Fruit fly (Drosophila melanogaster) whole organism, embryonic: ENCODE measurements around the gene Wee1.

Experiments
- Atf3 ChIP-seq: fragments of 200-800 bp; sonication (Bioruptor generic); optimal IDR thresholded peaks from 3 replicates; lab custom pipeline; 2016; ENCODE audit warnings: missing biosample characterization, missing genetic modification characterization
- C15 ChIP-seq: fragments of 200-800 bp; sonication (Bioruptor generic); IDR thresholded peaks from 3 replicates; pipeline ENCODE4 v1.3.6; 2022; ENCODE audit warnings: missing biosample characterization, missing genetic modification characterization
- CG10209 ChIP-seq: fragments of 200-800 bp; sonication (Bioruptor generic); optimal IDR thresholded peaks from 3 replicates; lab custom pipeline; 2017; ENCODE audit warnings: missing biosample characterization, mild to moderate bottlenecking, missing genetic modification characterization, missing genetic modification reagents
- CG10543 ChIP-seq: fragments of 200-800 bp; sonication (Bioruptor generic); optimal IDR thresholded peaks from 3 replicates; lab custom pipeline; 2017; ENCODE audit warnings: missing biosample characterization, mild to moderate bottlenecking, missing genetic modification characterization, moderate library complexity
- CG11695 ChIP-seq: fragments of 200-800 bp; sonication (Bioruptor generic); IDR thresholded peaks from 3 replicates; pipeline ENCODE4 v1.3.6; 2022; ENCODE audit warnings: missing biosample characterization, missing genetic modification characterization
- CG12104 ChIP-seq: fragments of 200-800 bp; sonication (Bioruptor generic); optimal IDR thresholded peaks from 3 replicates; lab custom pipeline; 2016; ENCODE audit warnings: missing biosample characterization, missing genetic modification characterization
- CG12236 ChIP-seq: fragments of 200-800 bp; sonication (Bioruptor generic); optimal IDR thresholded peaks from 2 replicates; lab custom pipeline; 2016; ENCODE audit warnings: missing biosample characterization, missing genetic modification characterization
- CG12391 ChIP-seq: fragments of 200-800 bp; sonication (Bioruptor generic); optimal IDR thresholded peaks from 3 replicates; lab custom pipeline; 2018; ENCODE audit warnings: missing biosample characterization, mild to moderate bottlenecking, missing genetic modification characterization, moderate library complexity
- CG13287 ChIP-seq: fragments of 200-800 bp; sonication (Bioruptor generic); IDR thresholded peaks from 2 replicates; pipeline ENCODE4 v1.3.6; 2022; ENCODE audit warnings: missing biosample characterization, missing genetic modification characterization; ENCODE audit not compliant: partially characterized antibody
- CG13775 ChIP-seq: fragments of 200-800 bp; sonication (Bioruptor generic); optimal IDR thresholded peaks from 3 replicates; lab custom pipeline; 2017; ENCODE audit warnings: missing biosample characterization, mild to moderate bottlenecking, missing genetic modification characterization
- CG14710 ChIP-seq: fragments of 200-800 bp; sonication (Bioruptor generic); optimal IDR thresholded peaks from 3 replicates; lab custom pipeline; 2019; ENCODE audit warnings: missing biosample characterization, mild to moderate bottlenecking, missing genetic modification characterization, moderate library complexity
- CG15514 ChIP-seq: fragments of 200-800 bp; sonication (Bioruptor generic); optimal IDR thresholded peaks from 3 replicates; lab custom pipeline; 2017; ENCODE audit warnings: missing biosample characterization, missing genetic modification characterization, mild to moderate bottlenecking, moderate library complexity, missing genetic modification reagents
- CG1603 ChIP-seq: fragments of 200-800 bp; sonication (Bioruptor generic); optimal IDR thresholded peaks from 2 replicates; lab custom pipeline; 2019; ENCODE audit warnings: missing biosample characterization, mild to moderate bottlenecking, missing genetic modification characterization, moderate library complexity
- CG16815 ChIP-seq: fragments of 200-800 bp; sonication (Bioruptor generic); optimal IDR thresholded peaks from 3 replicates; lab custom pipeline; 2017; ENCODE audit warnings: missing biosample characterization, mild to moderate bottlenecking, missing genetic modification characterization
- CG17361 ChIP-seq: fragments of 200-800 bp; sonication (Bioruptor generic); IDR thresholded peaks from 3 replicates; pipeline ENCODE4 v1.3.6; 2022; ENCODE audit warnings: missing biosample characterization, missing genetic modification characterization
- CG18619 ChIP-seq: fragments of 200-800 bp; sonication (Bioruptor generic); optimal IDR thresholded peaks from 3 replicates; lab custom pipeline; 2017; ENCODE audit warnings: missing biosample characterization, mild to moderate bottlenecking, missing genetic modification characterization
- CG2129 ChIP-seq: fragments of 200-800 bp; sonication (Bioruptor generic); IDR thresholded peaks from 2 replicates; pipeline ENCODE4 v1.3.6; 2022; ENCODE audit warnings: missing biosample characterization, missing genetic modification characterization; ENCODE audit not compliant: partially characterized antibody
- CG2712 ChIP-seq: fragments of 200-800 bp; optimal IDR thresholded peaks from 3 replicates; lab custom pipeline; 2019; ENCODE audit warnings: missing biosample characterization, mild to moderate bottlenecking, missing genetic modification characterization, moderate library complexity
- CG34224 ChIP-seq: fragments of 200-800 bp; sonication (Bioruptor generic); IDR thresholded peaks from 3 replicates; pipeline ENCODE4 v1.3.6; 2022; ENCODE audit warnings: missing biosample characterization, missing genetic modification characterization; ENCODE audit not compliant: partially characterized antibody
- CG34376 ChIP-seq: fragments of 200-800 bp; sonication (Bioruptor generic); optimal IDR thresholded peaks from 2 replicates; lab custom pipeline; 2018; ENCODE audit warnings: missing biosample characterization, mild to moderate bottlenecking, missing genetic modification characterization
- CG4617 ChIP-seq: fragments of 200-800 bp; sonication (Bioruptor generic); optimal IDR thresholded peaks from 3 replicates; lab custom pipeline; 2016; ENCODE audit warnings: missing biosample characterization, missing genetic modification characterization, borderline replicate concordance
- CG6791 ChIP-seq: fragments of 200-800 bp; sonication (Bioruptor generic); IDR thresholded peaks from 3 replicates; pipeline ENCODE4 v1.3.6; 2022; ENCODE audit warnings: missing biosample characterization, missing genetic modification characterization; ENCODE audit not compliant: partially characterized antibody
- CG7556 ChIP-seq: fragments of 200-800 bp; sonication (Bioruptor generic); optimal IDR thresholded peaks from 2 replicates; lab custom pipeline; 2017; ENCODE audit warnings: missing biosample characterization, mild to moderate bottlenecking, missing genetic modification characterization
- CG9797 ChIP-seq: fragments of 200-800 bp; sonication (Bioruptor generic); optimal IDR thresholded peaks from 3 replicates; lab custom pipeline; 2018; ENCODE audit warnings: missing biosample characterization, mild to moderate bottlenecking, missing genetic modification characterization
- CoRest ChIP-seq: fragments of 200-800 bp; sonication (Bioruptor generic); optimal IDR thresholded peaks from 3 replicates; lab custom pipeline; 2018; ENCODE audit warnings: missing biosample characterization, mild to moderate bottlenecking, missing genetic modification characterization, moderate library complexity
- Dbx ChIP-seq: fragments of 200-800 bp; sonication (Bioruptor generic); IDR thresholded peaks from 3 replicates; pipeline ENCODE4 v1.3.6; 2022; ENCODE audit warnings: missing biosample characterization, missing genetic modification characterization
- Dp ChIP-seq: fragments of 200-800 bp; sonication (Bioruptor generic); optimal IDR thresholded peaks from 2 replicates; lab custom pipeline; 2018; ENCODE audit warnings: missing biosample characterization, mild to moderate bottlenecking, missing genetic modification characterization, moderate library complexity
- MESR4 ChIP-seq: fragments of 200-800 bp; sonication (Bioruptor generic); optimal IDR thresholded peaks from 2 replicates; lab custom pipeline; 2018; ENCODE audit warnings: missing biosample characterization, mild to moderate bottlenecking, missing genetic modification characterization, moderate library complexity
- NC2β ChIP-seq: fragments of 200-800 bp; sonication (Bioruptor generic); optimal IDR thresholded peaks from 2 replicates; lab custom pipeline; 2016; ENCODE audit warnings: missing biosample characterization, missing genetic modification characterization
- Sry-β ChIP-seq: fragments of 200-800 bp; sonication (Bioruptor generic); optimal IDR thresholded peaks from 2 replicates; lab custom pipeline; 2018; ENCODE audit warnings: missing biosample characterization, mild to moderate bottlenecking, missing genetic modification characterization, moderate library complexity
- btn ChIP-seq: fragments of 200-800 bp; sonication (Bioruptor generic); optimal IDR thresholded peaks from 2 replicates; lab custom pipeline; 2016; ENCODE audit warnings: missing biosample characterization, missing genetic modification characterization
- chinmo ChIP-seq: fragments of 200-800 bp; sonication (Bioruptor generic); IDR thresholded peaks from 4 replicates; pipeline ENCODE4 v1.3.6; 2022; ENCODE audit warnings: missing biosample characterization, missing genetic modification characterization; ENCODE audit not compliant: partially characterized antibody
- da ChIP-seq: fragments of 200-800 bp; sonication (Bioruptor generic); optimal IDR thresholded peaks from 2 replicates; lab custom pipeline; 2016; ENCODE audit warnings: missing biosample characterization, missing genetic modification characterization
- ems ChIP-seq: fragments of 200-800 bp; sonication (Bioruptor generic); optimal IDR thresholded peaks from 3 replicates; lab custom pipeline; 2016; ENCODE audit warnings: missing biosample characterization, missing genetic modification characterization
- lab ChIP-seq: fragments of 200-800 bp; sonication (Bioruptor generic); optimal IDR thresholded peaks from 3 replicates; lab custom pipeline; 2017; ENCODE audit warnings: missing biosample characterization, missing genetic modification characterization, mild to moderate bottlenecking, moderate library complexity, missing genetic modification reagents
- onecut ChIP-seq: fragments of 200-800 bp; sonication (Bioruptor generic); IDR thresholded peaks from 2 replicates; pipeline ENCODE4 v1.3.6; 2022; ENCODE audit warnings: missing biosample characterization, missing genetic modification characterization
- pan ChIP-seq, 4 experiments: fragments of >200 bp in 3 of 4; fragments of 200-800 bp in 1 of 4; sonication (Bioruptor generic) in 1 of 4; optimal IDR thresholded peaks in 3 of 4; IDR thresholded peaks in 1 of 4; 2 replicates each; pipeline versions ENCODE4 v1.3.6 to Lab custom; 2017 to 2022; ENCODE audit warnings: missing biosample characterization in 2 of 4, missing genetic modification characterization in 2 of 4, mixed read lengths in 1 of 4
- pfk ChIP-seq: fragments of 200-800 bp; sonication (Bioruptor generic); optimal IDR thresholded peaks from 2 replicates; lab custom pipeline; 2018; ENCODE audit warnings: missing biosample characterization, mild to moderate bottlenecking, missing genetic modification characterization, moderate library complexity
- pnt ChIP-seq: fragments of 200-800 bp; sonication (Bioruptor generic); optimal IDR thresholded peaks from 3 replicates; lab custom pipeline; 2016; ENCODE audit warnings: missing biosample characterization, missing genetic modification characterization
- prd ChIP-seq, 3 experiments: fragments of >200 bp in 2 of 3; fragments of 200-800 bp in 1 of 3; sonication (Bioruptor generic) in 1 of 3; optimal IDR thresholded peaks in 2 of 3; IDR thresholded peaks in 1 of 3; 2 replicates in 2 of 3; 3 replicates in 1 of 3; pipeline versions ENCODE4 v1.3.6 to Lab custom; 2017 to 2022; ENCODE audit warnings: missing biosample characterization in 1 of 3, missing genetic modification characterization in 1 of 3
- ranshi ChIP-seq: fragments of 200-800 bp; sonication (Bioruptor generic); IDR thresholded peaks from 2 replicates; pipeline ENCODE4 v1.3.6; 2022; ENCODE audit warnings: missing biosample characterization, missing genetic modification characterization
- sens ChIP-seq: fragments of 200-800 bp; sonication (Bioruptor generic); peaks from one replicate; lab custom pipeline; 2016; ENCODE audit warnings: missing biosample characterization, missing genetic modification characterization
- sisA ChIP-seq: fragments of 200-800 bp; sonication (Bioruptor generic); IDR thresholded peaks from 2 replicates; pipeline ENCODE4 v1.3.6; 2022; ENCODE audit warnings: missing biosample characterization, missing genetic modification characterization
- sr ChIP-seq: fragments of 200-800 bp; sonication (Bioruptor generic); IDR thresholded peaks from 3 replicates; pipeline ENCODE4 v1.3.6; 2022; ENCODE audit warnings: missing biosample characterization, missing genetic modification characterization
- tna ChIP-seq: fragments of 200-800 bp; sonication (Bioruptor generic); IDR thresholded peaks from 2 replicates; pipeline ENCODE4 v1.3.6; 2022; ENCODE audit warnings: missing biosample characterization, missing genetic modification characterization; ENCODE audit not compliant: partially characterized antibody
- trem ChIP-seq: fragments of 200-800 bp; optimal IDR thresholded peaks from 3 replicates; lab custom pipeline; 2019; ENCODE audit warnings: missing biosample characterization, mild to moderate bottlenecking, missing genetic modification characterization, moderate library complexity
- ttk ChIP-seq: fragments of 200-800 bp; sonication (Bioruptor generic); IDR thresholded peaks from 2 replicates; pipeline ENCODE4 v2.1.2; 2022; ENCODE audit warnings: missing biosample characterization, missing genetic modification characterization
- unc-4 ChIP-seq: fragments of 200-800 bp; sonication (Bioruptor generic); IDR thresholded peaks from 2 replicates; pipeline ENCODE4 v1.3.6; 2022; ENCODE audit warnings: missing biosample characterization, missing genetic modification characterization; ENCODE audit not compliant: partially characterized antibody

Gene Wee1

dm6 chr2L:6948540-6948942, 34.6 kb upstream of the Wee1 start, which contains the start of gene ihog (continued):
- TF ChIP-seq pnt (GFP tag; lab: Kevin White, UChicago) (no peak), tna (GFP tag; lab: Robert Waterston, UW) (peak; percentile 39; the same call in 1 of the 2 replicates), prd (optimal IDR thresholded peaks at IDR 0.05; lab: Kevin White, UChicago) (no peak), prd (GFP tag; IDR thresholded peaks at IDR 0.05; lab: Robert Waterston, UW) (no peak), C15 (GFP tag; lab: Robert Waterston, UW) (no peak), CG9797 (GFP tag; lab: Kevin White, UChicago) (no peak), chinmo (peak; percentile 99), Atf3 (GFP tag; lab: Kevin White, UChicago) (no peak), onecut (no peak), CoRest (tag; lab: Kevin White, UChicago) (no peak), sr (no peak), CG34376 (GFP tag; lab: Kevin White, UChicago) (peak; percentile 4), CG17361 (GFP tag; lab: Robert Waterston, UW) (0 out of 3 replicates have a peak, but pooled peaks have one; percentile 27), sisA (GFP tag; lab: Robert Waterston, UW) (no peak), NC2β (GFP tag; lab: Kevin White, UChicago) (no peak), CG12236 (GFP tag; lab: Kevin White, UChicago) (peak; percentile 6), pfk (GFP tag; lab: Kevin White, UChicago) (peak; percentile 81), CG1603 (tag; lab: Kevin White, UChicago) (peak; percentile 47), btn (GFP tag; lab: Kevin White, UChicago) (no peak), CG4617 (peak; percentile 71), unc-4 (GFP tag; lab: Robert Waterston, UW) (peak; percentile 47; the same call in 1 of the 2 replicates), CG10543 (GFP tag; lab: Kevin White, UChicago) (no peak), CG11695 (GFP tag; lab: Robert Waterston, UW) (no peak), da (GFP tag; lab: Kevin White, UChicago) (no peak), trem (tag; lab: Kevin White, UChicago) (peak; percentile 32), CG16815 (GFP tag; lab: Kevin White, UChicago) (no peak), CG18619 (GFP tag; lab: Kevin White, UChicago) (no peak), CG7556 (GFP tag; lab: Kevin White, UChicago) (peak; percentile 20), ttk (GFP tag; lab: Robert Waterston, UW) (no peak), sens (GFP tag; lab: Kevin White, UChicago) (peak; percentile 70), CG6791 (GFP tag; lab: Robert Waterston, UW) (peak; percentile 63; the same call in 2 of the 3 replicates), CG12391 (tag; lab: Kevin White, UChicago) (peak; percentile 32), pan (optimal IDR thresholded peaks at IDR 0.05; lab: Kevin White, UChicago) (no peak), pan (GFP tag; optimal IDR thresholded peaks at IDR 0.05 in 1 of 2, IDR thresholded peaks at IDR 0.05 in 1 of 2) (no peak), CG15514 (peak; percentile 100), Sry-β (GFP tag; lab: Kevin White, UChicago) (peak; percentile 72), lab (GFP tag; lab: Kevin White, UChicago) (no peak), Dbx (GFP tag; lab: Robert Waterston, UW) (no peak), ems (GFP tag; lab: Kevin White, UChicago) (no peak), Dp (GFP tag; lab: Kevin White, UChicago) (peak; percentile 23), CG34224 (GFP tag; lab: Robert Waterston, UW) (peak; percentile 52; the same call in 2 of the 3 replicates), MESR4 (GFP tag; lab: Kevin White, UChicago) (peak; percentile 78), CG14710 (tag; lab: Kevin White, UChicago) (peak; percentile 16), ranshi (GFP tag; lab: Robert Waterston, UW) (no peak), CG10209 (GFP tag; lab: Kevin White, UChicago) (no peak), CG12104 (GFP tag; lab: Kevin White, UChicago) (no peak), CG13775 (GFP tag; lab: Kevin White, UChicago) (peak; percentile 41), CG2712 (tag; lab: Kevin White, UChicago) (peak; percentile 37), CG13287 (GFP tag; lab: Robert Waterston, UW) (peak; percentile 70), CG2129 (GFP tag; lab: Robert Waterston, UW) (no peak)
